Fruit fly (Drosophila melanogaster) whole organism, pupa: Measurements from ENCODE around the gene CG10011.

Source experiments
- CG15710 ChIP-seq: fragments of 200-800 bp; sonication (Bioruptor generic); optimal IDR thresholded peaks from 2 replicates; lab custom pipeline; 2018; ENCODE audit warnings: missing biosample characterization, mild to moderate bottlenecking, missing genetic modification characterization, moderate library complexity
- CG4496 ChIP-seq: fragments of 200-800 bp; sonication (Bioruptor generic); IDR thresholded peaks from 3 replicates; pipeline ENCODE4 v1.3.6; 2022; ENCODE audit warnings: missing biosample characterization, missing genetic modification characterization
- CG9948 ChIP-seq: fragments of 200-800 bp; sonication (Bioruptor generic); optimal IDR thresholded peaks from 2 replicates; lab custom pipeline; 2018; ENCODE audit warnings: missing biosample characterization, mild to moderate bottlenecking, missing genetic modification characterization, moderate library complexity
- Ets98B ChIP-seq: fragments of 200-800 bp; sonication (Bioruptor generic); IDR thresholded peaks from 2 replicates; pipeline ENCODE4 v1.3.6; 2022; ENCODE audit warnings: missing biosample characterization, missing genetic modification characterization
- gl ChIP-seq: fragments of 200-800 bp; sonication (Bioruptor generic); optimal IDR thresholded peaks from 2 replicates; lab custom pipeline; 2018; ENCODE audit warnings: missing biosample characterization, mild to moderate bottlenecking, missing genetic modification characterization

DNA sequence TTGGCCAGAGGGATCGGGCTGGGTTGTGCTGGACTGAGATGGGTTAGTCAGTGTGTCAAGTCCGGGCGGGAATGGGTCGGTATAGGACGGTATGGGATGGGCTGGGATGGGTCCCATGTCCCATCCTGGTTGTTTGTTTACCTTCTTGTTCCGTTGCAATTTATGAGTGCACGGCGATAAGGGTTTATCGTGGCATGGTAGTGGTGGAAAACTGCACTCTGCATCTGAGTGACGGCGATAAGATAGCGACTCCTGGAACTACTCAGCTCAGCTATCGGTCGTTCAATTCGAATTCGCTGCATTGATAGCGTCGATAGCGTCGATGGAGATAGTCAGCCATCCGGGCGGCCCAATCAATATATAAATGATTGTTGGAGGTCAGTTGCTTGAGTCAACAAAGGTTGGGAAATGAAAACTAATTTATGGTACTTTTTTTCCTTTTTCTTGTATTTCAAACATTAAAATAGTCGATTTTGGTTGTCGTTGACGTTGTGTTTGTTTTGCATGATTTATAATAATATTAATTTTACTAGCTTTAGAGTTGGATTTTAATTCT, 54.3 kb downstream of the CG10011 start:
- TF ChIP-seq gl (no peak), CG9948 (no peak), CG4496 (GFP tag; lab: Robert Waterston, UW) (no peak), CG15710 (tag; lab: Kevin White, UChicago) (no peak), Ets98B (GFP tag; lab: Robert Waterston, UW) (no peak)
